Worm (Caenorhabditis elegans) whole organism, late embryonic: ENCODE data around the gene gbh-2.

Experiments used
- C38D4.7 ChIP-seq: fragments of 200-800 bp; sonication (Bioruptor generic); optimal IDR thresholded peaks from 2 replicates; lab custom pipeline; 2018; ENCODE audit warnings: mild to moderate bottlenecking, missing genetic modification characterization, moderate library complexity, missing compliant biosample characterization
- F13H6.1 ChIP-seq: sonication (generic microtip); optimal IDR thresholded peaks from 2 replicates; lab custom pipeline; 2016; ENCODE audit warnings: missing genetic modification characterization, missing compliant biosample characterization
- K09A11.1 ChIP-seq: sonication (generic microtip); optimal IDR thresholded peaks from 2 replicates; lab custom pipeline; 2017; ENCODE audit warnings: antibody characterized with exemption, mild to moderate bottlenecking, missing genetic modification characterization, missing compliant biosample characterization; ENCODE audit not compliant: insufficient read depth
- Y22D7AL.16 ChIP-seq: sonication (generic microtip); optimal IDR thresholded peaks from 2 replicates; lab custom pipeline; 2016; ENCODE audit warnings: missing genetic modification characterization, missing compliant biosample characterization
- ahr-1 ChIP-seq: sonication (generic microtip); optimal IDR thresholded peaks from 2 replicates; lab custom pipeline; 2016; ENCODE audit warnings: missing genetic modification characterization, missing compliant biosample characterization
- ceh-18 ChIP-seq: sonication (generic microtip); optimal IDR thresholded peaks from 2 replicates; lab custom pipeline; 2016; ENCODE audit warnings: missing genetic modification characterization, missing compliant biosample characterization
- ceh-2 ChIP-seq: sonication (generic microtip); optimal IDR thresholded peaks from 2 replicates; lab custom pipeline; 2016; ENCODE audit warnings: missing genotype, missing genetic modification characterization, missing compliant biosample characterization
- ceh-22 ChIP-seq: sonication (generic microtip); optimal IDR thresholded peaks from 2 replicates; lab custom pipeline; 2017; ENCODE audit warnings: missing biosample characterization, missing genetic modification characterization
- ceh-30 ChIP-seq: fragments of 150-350 bp; optimal IDR thresholded peaks from 2 replicates; lab custom pipeline; 2014; ENCODE audit warnings: missing biosample characterization, missing genetic modification characterization
- ceh-31 ChIP-seq: sonication (generic microtip); optimal IDR thresholded peaks from 2 replicates; lab custom pipeline; 2016; ENCODE audit warnings: missing genetic modification characterization, missing compliant biosample characterization
- ceh-34 ChIP-seq: sonication (generic microtip); optimal IDR thresholded peaks from 2 replicates; lab custom pipeline; 2016; ENCODE audit warnings: mild to moderate bottlenecking, missing genetic modification characterization, missing compliant biosample characterization
- ceh-9 ChIP-seq: sonication (generic microtip); optimal IDR thresholded peaks from 2 replicates; lab custom pipeline; 2016; ENCODE audit warnings: mild to moderate bottlenecking, missing genetic modification characterization, inconsistent platforms, missing compliant biosample characterization
- che-1 ChIP-seq: sonication (generic microtip); optimal IDR thresholded peaks from 2 replicates; lab custom pipeline; 2016; ENCODE audit warnings: mild to moderate bottlenecking, missing genetic modification characterization, missing compliant biosample characterization
- dve-1 ChIP-seq: sonication (generic microtip); optimal IDR thresholded peaks from 2 replicates; lab custom pipeline; 2017; ENCODE audit warnings: antibody characterized with exemption, mild to moderate bottlenecking, missing genetic modification characterization, missing compliant biosample characterization
- elt-2 ChIP-seq: sonication (generic microtip); optimal IDR thresholded peaks from 2 replicates; lab custom pipeline; 2016; ENCODE audit warnings: missing genetic modification reagents, missing genetic modification characterization, missing compliant biosample characterization
- ets-4 ChIP-seq: sonication (generic microtip); optimal IDR thresholded peaks from 2 replicates; lab custom pipeline; 2016; ENCODE audit warnings: missing genetic modification characterization, missing compliant biosample characterization
- fax-1 ChIP-seq: sonication (generic microtip); optimal IDR thresholded peaks from 2 replicates; lab custom pipeline; 2016; ENCODE audit warnings: missing genotype, missing genetic modification characterization, missing compliant biosample characterization
- fkh-6 ChIP-seq: sonication (generic microtip); optimal IDR thresholded peaks from 2 replicates; lab custom pipeline; 2016; ENCODE audit warnings: missing genetic modification characterization, missing compliant biosample characterization
- gmeb-2 ChIP-seq: sonication (generic microtip); optimal IDR thresholded peaks from 2 replicates; lab custom pipeline; 2016; ENCODE audit warnings: missing genetic modification characterization, inconsistent platforms, missing compliant biosample characterization
- hlh-30 ChIP-seq: sonication (generic microtip); optimal IDR thresholded peaks from 2 replicates; lab custom pipeline; 2017; ENCODE audit warnings: antibody characterized with exemption, missing genetic modification characterization, missing compliant biosample characterization; ENCODE audit not compliant: insufficient read depth
- hlh-8 ChIP-seq: sonication (generic microtip); optimal IDR thresholded peaks from 2 replicates; lab custom pipeline; 2016; ENCODE audit warnings: missing genotype, missing genetic modification characterization, missing compliant biosample characterization
- lin-11 ChIP-seq: fragments of 200-800 bp; sonication (Bioruptor generic); optimal IDR thresholded peaks from 2 replicates; lab custom pipeline; 2018; ENCODE audit warnings: mild to moderate bottlenecking, missing genetic modification characterization, missing compliant biosample characterization
- madf-2 ChIP-seq: sonication (generic microtip); optimal IDR thresholded peaks from 2 replicates; lab custom pipeline; 2017; ENCODE audit warnings: missing genetic modification characterization, missing compliant biosample characterization
- nfya-1 ChIP-seq: sonication (generic microtip); optimal IDR thresholded peaks from 2 replicates; lab custom pipeline; 2017; ENCODE audit warnings: missing genetic modification characterization, mild to moderate bottlenecking, missing compliant biosample characterization, antibody characterized with exemption, moderate library complexity
- nhr-232 ChIP-seq: sonication (generic microtip); optimal IDR thresholded peaks from 2 replicates; lab custom pipeline; 2016; ENCODE audit warnings: missing genetic modification characterization, missing compliant biosample characterization
- pha-2 ChIP-seq: sonication (generic microtip); optimal IDR thresholded peaks from 2 replicates; lab custom pipeline; 2017; ENCODE audit warnings: mild to moderate bottlenecking, missing genetic modification characterization, missing compliant biosample characterization
- rnt-1 ChIP-seq: sonication (generic microtip); optimal IDR thresholded peaks from 2 replicates; lab custom pipeline; 2016; ENCODE audit warnings: missing genetic modification characterization, missing compliant biosample characterization
- sdc-2 ChIP-seq: sonication (generic microtip); optimal IDR thresholded peaks from 2 replicates; lab custom pipeline; 2016; ENCODE audit warnings: missing genotype, missing genetic modification characterization, missing compliant biosample characterization
- sox-4 ChIP-seq: sonication (generic microtip); optimal IDR thresholded peaks from 2 replicates; lab custom pipeline; 2017; ENCODE audit warnings: mild to moderate bottlenecking, missing genetic modification characterization, inconsistent platforms, missing compliant biosample characterization
- syd-9 ChIP-seq: sonication (generic microtip); optimal IDR thresholded peaks from 2 replicates; lab custom pipeline; 2016; ENCODE audit warnings: mild to moderate bottlenecking, missing genetic modification characterization, moderate library complexity, missing compliant biosample characterization
- tbx-2 ChIP-seq: sonication (generic microtip); optimal IDR thresholded peaks from 2 replicates; lab custom pipeline; 2016; ENCODE audit warnings: missing genetic modification characterization, missing compliant biosample characterization
- tbx-7 ChIP-seq: sonication (generic microtip); optimal IDR thresholded peaks from 2 replicates; lab custom pipeline; 2016; ENCODE audit warnings: missing genotype, missing genetic modification characterization, missing compliant biosample characterization
- unc-55 ChIP-seq: sonication (generic microtip); optimal IDR thresholded peaks from 2 replicates; lab custom pipeline; 2017; ENCODE audit warnings: missing biosample characterization, missing genetic modification reagents, missing genetic modification characterization
- zip-5 ChIP-seq: sonication (generic microtip); optimal IDR thresholded peaks from 2 replicates; lab custom pipeline; 2016; ENCODE audit warnings: missing genetic modification characterization, missing compliant biosample characterization

The gbh-2 gene

DNA sequence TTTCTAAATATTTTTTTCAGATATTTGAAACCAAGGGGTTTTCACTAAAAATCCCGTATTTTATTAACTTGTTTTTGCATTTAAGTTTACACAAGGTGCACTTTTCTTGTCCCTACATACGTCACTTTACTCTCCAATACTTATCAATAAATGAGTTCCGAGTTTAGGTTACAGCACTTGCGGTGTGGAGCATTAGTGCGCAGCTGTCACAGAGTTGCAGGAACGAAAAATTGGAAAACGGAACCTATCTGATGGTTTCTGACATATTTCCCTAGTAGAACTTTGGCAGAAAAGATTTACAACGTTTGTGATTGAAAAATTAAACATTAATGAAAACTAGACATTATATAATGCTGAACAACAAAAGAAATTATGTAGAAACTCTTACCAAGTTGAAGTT, 12.5 kb downstream of the gbh-2 start:
- TF ChIP-seq nfya-1 (tag; lab: Kevin White, UChicago), result no peak

DNA sequence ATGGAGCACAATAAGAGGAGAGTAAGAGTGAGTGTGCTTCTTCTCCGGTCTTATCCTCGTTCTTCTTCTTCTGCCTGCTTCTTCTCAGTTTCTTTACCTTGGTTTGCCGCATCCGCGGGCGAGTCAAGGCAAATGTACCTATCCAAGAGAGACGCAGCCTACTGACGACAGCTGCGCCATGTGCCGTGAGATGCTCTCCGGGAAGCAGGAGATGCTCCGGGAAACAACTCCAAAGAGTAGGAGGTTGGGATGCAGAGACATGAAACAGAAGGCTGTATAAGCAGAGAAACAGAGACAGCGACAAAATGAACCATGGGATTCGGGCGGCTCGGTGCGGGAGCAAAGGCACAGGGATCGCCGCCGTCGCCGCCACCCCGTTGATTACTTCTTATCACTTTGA, 13.3 kb downstream of the gbh-2 start:
- TF ChIP-seq K09A11.1 (tag; lab: Kevin White, UChicago), result no peak
- peak; percentile 34 for TF ChIP-seq unc-55 (GFP tag; lab: Kevin White, UChicago)
- peak; percentile 15 for TF ChIP-seq sdc-2
- TF ChIP-seq rnt-1 (tag; lab: Kevin White, UChicago), result peak; percentile 63
- TF ChIP-seq hlh-8 (tag; lab: Kevin White, UChicago), result peak; percentile 64
- no peak for TF ChIP-seq che-1 (tag; lab: Kevin White, UChicago)
- TF ChIP-seq madf-2, result no peak
- peak; percentile 88 for TF ChIP-seq ceh-18 (tag; lab: Kevin White, UChicago)
- peak; percentile 21 for TF ChIP-seq syd-9 (tag; lab: Kevin White, UChicago)
- peak; percentile 8 for TF ChIP-seq ceh-31 (tag; lab: Kevin White, UChicago)
- peak; percentile 54 for TF ChIP-seq ceh-34 (tag; lab: Kevin White, UChicago)
- TF ChIP-seq elt-2 (tag; lab: Kevin White, UChicago), result no peak
- TF ChIP-seq tbx-2 (tag; lab: Kevin White, UChicago), result peak; percentile 46
- TF ChIP-seq ceh-2 (tag; lab: Kevin White, UChicago), result peak; percentile 2
- TF ChIP-seq nfya-1 (tag; lab: Kevin White, UChicago), result peak; percentile 36
- no peak for TF ChIP-seq ceh-30

DNA sequence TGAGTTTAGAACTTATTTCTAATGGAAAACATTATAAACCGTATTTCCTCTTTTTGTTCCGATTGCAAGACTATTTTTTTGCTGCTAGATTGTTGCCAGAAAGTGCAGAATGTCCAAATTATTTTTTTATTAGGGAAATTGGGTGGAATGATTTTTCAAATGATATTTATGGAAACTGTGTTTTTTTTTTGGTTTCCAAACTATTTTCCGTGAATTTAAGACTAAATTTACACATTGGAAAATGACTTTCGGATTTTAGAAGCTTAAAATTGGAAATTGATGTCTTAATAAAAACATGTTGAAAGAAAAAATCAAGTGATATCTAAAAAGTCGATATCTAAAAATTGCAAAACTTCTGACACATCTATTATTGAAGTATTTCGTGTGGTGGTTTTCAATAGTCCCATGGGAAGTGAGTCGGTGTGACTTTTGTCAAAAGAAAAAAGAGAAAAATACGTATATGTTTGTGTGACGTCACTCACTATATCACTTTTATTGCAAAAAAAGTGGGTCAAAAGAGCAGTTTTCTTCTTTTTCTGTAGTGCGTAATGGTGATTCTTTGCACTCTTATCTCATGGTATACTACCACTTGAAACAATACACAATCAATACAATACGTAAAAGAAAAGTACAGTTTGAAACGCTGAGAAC, 18.5 kb downstream of the gbh-2 start:
- TF ChIP-seq hlh-30 (tag; lab: Kevin White, UChicago), result no peak
- TF ChIP-seq nfya-1 (tag; lab: Kevin White, UChicago), result no peak
- no peak for TF ChIP-seq Y22D7AL.16 (tag; lab: Kevin White, UChicago)
- no peak for TF ChIP-seq fax-1
- TF ChIP-seq ceh-9 (tag; lab: Kevin White, UChicago), result no peak
- no peak for TF ChIP-seq pha-2 (tag; lab: Kevin White, UChicago)
- no peak for TF ChIP-seq tbx-2 (tag; lab: Kevin White, UChicago)
- no peak for TF ChIP-seq fkh-6 (tag; lab: Kevin White, UChicago)
- TF ChIP-seq ahr-1, result no peak
- TF ChIP-seq gmeb-2, result no peak
- no peak for TF ChIP-seq syd-9 (tag; lab: Kevin White, UChicago)
- TF ChIP-seq, all 69 proteins: peak for 0

DNA sequence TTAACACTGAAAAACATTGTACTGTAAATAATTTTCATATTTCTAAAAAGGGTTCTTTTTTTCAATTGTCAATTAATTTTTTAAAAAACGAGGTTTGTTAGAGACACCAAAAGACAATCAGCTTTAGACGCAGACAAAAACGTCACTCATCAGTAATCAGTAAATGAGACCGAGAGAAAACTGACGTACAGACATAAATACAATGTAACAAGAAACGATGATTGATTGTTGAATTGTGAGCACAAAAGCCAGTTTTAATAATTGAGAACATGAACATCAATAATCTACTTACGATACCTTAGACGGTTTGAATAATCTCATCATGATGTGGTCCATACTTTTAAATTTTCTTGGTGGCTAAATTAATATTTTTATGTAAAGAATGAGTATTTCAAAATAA, 21.1 kb downstream of the gbh-2 start:
- TF ChIP-seq ahr-1 (no peak), C38D4.7 (GFP tag; lab: Kevin White, UChicago) (no peak), zip-5 (tag; lab: Kevin White, UChicago) (no peak), pha-2 (tag; lab: Kevin White, UChicago) (no peak), dve-1 (tag; lab: Kevin White, UChicago) (no peak), sox-4 (tag; lab: Kevin White, UChicago) (no peak), lin-11 (tag; lab: Kevin White, UChicago) (no peak), gmeb-2 (no peak), nhr-232 (tag; lab: Kevin White, UChicago) (no peak), tbx-7 (no peak), ets-4 (tag; lab: Kevin White, UChicago) (no peak), F13H6.1 (tag; lab: Kevin White, UChicago) (no peak), ceh-34 (tag; lab: Kevin White, UChicago) (no peak), ceh-18 (tag; lab: Kevin White, UChicago) (no peak), tbx-2 (tag; lab: Kevin White, UChicago) (no peak), ceh-22 (tag; lab: Kevin White, UChicago) (no peak)
- TF ChIP-seq, all 69 proteins: peak for 0
